Worm (Caenorhabditis elegans): ENCODE data around the gene lin-54.

The lin-54 gene

DNA sequence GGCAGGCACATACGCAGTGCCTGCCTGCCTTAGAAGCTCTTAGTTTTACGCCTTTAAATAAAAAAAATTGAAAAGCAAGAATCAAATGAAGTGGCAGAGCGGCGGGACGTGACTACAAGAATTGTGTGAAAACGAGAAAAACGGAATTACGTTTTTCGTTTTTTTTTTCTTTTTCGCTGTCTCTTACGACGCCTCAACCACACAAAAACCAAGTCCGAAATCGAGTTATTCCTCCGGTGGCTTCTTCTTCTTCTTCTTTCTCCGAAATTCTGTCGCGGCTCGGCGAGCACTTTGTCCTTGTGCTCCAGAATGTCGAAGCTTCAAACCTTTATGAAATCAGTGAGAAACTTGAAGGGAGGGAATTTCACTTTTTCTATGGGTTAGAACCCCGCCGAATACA, 20.2 kb upstream of the lin-54 start:
- TF ChIP-seq ceh-43 (GFP tag; optimal IDR thresholded peaks at IDR 0.05): no peak
- TF ChIP-seq ces-1 (GFP tag; optimal IDR thresholded peaks at IDR 0.05): peak; percentile 64

DNA sequence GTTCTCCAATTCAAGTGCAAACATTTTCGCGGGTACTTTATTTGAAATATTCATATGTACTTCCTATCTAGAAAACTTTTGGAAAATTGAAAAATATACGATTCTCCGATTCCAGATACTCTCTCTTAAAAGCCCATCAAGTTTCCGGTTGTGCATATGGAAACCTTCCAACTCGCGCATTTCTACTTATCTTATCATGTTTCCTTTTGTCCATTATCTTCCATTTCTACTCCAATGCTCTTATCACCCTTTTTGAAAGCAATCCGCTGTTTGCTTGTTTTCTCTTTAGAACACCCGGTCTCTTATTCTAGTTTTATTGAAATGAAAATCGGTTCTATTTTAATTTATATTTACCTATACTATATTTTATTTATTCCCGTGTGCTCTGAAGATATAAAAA, 19.2 kb upstream of the lin-54 start, which contains the start of gene C48D1.5:
Gene C48D1.5 (plus strand): TSS at position 301 of the 400 bp plus-strand sequence.
- TF ChIP-seq lsy-2 (tag; optimal IDR thresholded peaks at IDR 0.05) (no peak), M03D4.4 (tag; optimal IDR thresholded peaks at IDR 0.05) (no peak), mep-1 (tag; optimal IDR thresholded peaks at IDR 0.05) (no peak), ceh-39 (tag; optimal IDR thresholded peaks at IDR 0.05) (no peak), tbx-8 (GFP tag; optimal IDR thresholded peaks at IDR 0.05) (no peak), lin-13 (tag; optimal IDR thresholded peaks at IDR 0.05) (no peak), drap-1 (GFP tag; optimal IDR thresholded peaks at IDR 0.05) (no peak)

DNA sequence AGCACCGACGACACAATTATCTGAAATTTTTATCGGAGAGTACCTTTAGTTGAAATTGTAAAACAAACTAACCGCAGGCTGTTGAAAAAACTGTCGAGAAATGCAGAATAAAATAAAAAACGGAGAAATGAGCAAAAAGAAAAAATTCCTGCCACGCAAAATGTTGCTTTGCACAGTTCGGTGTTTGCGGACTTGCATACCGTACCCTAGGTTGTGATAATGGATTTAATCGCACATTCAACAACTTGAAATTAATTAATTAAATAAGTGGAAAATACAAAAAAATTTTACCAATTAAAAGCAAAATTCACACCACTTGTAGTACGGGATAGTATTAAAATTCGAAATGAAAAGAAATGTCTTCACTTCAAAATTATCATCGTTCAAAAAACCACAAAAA, 9.5 kb upstream of the lin-54 start:
- TF ChIP-seq mep-1 (tag; optimal IDR thresholded peaks at IDR 0.05) (peak; percentile 28), ces-1 (GFP tag; optimal IDR thresholded peaks at IDR 0.05) (peak; percentile 85), ham-2 (GFP tag; optimal IDR thresholded peaks at IDR 0.05) (no peak), nhr-76 (tag; optimal IDR thresholded peaks at IDR 0.05) (no peak), lsy-2 (tag; optimal IDR thresholded peaks at IDR 0.05) (peak; percentile 96)

DNA sequence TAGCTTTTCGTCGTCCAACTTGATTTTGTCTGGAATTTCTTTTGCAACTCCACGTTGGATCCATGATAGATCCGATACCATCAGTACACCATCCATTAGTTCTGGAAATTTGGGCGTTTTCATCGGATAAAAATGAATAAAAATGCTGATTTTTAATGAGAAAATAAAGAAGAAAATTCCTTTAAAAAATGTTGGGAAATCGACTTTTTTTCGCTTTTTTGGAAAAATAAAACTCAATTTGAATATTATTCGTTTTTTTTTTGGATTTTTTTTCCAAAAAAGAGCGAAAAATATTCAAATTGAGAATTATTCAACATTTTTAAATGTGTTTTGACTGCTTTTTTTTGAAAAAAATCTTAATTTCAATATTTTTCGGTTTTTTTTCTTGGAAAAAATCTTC, 4.4 kb upstream of the lin-54 start, which contains the start of gene pwp-1:
Gene pwp-1 (minus strand): TSS at position 101 of the 400 bp plus-strand sequence.
- TF ChIP-seq mep-1 (tag; optimal IDR thresholded peaks at IDR 0.05) (no peak), unc-39 (tag; optimal IDR thresholded peaks at IDR 0.05) (no peak), ces-1 (GFP tag; optimal IDR thresholded peaks at IDR 0.05) (no peak), mls-2 (tag; optimal IDR thresholded peaks at IDR 0.05) (no peak), snpc-4 (tag; optimal IDR thresholded peaks at IDR 0.05) (no peak), lsy-2 (tag; optimal IDR thresholded peaks at IDR 0.05) (no peak), bed-3 (GFP tag; optimal IDR thresholded peaks at IDR 0.05) (no peak), ham-2 (GFP tag; optimal IDR thresholded peaks at IDR 0.05) (no peak), nhr-2 (tag; optimal IDR thresholded peaks at IDR 0.05) (no peak), nhr-76 (tag; optimal IDR thresholded peaks at IDR 0.05) (no peak), flh-1 (GFP tag; optimal IDR thresholded peaks at IDR 0.05) (no peak), pha-4 (tag; optimal IDR thresholded peaks at IDR 0.05) (no peak), ztf-11 (tag; optimal IDR thresholded peaks at IDR 0.05) (no peak), blmp-1 (tag; optimal IDR thresholded peaks at IDR 0.05) (no peak), unc-62 (GFP tag; optimal IDR thresholded peaks at IDR 0.05) (no peak), elt-3 (tag; optimal IDR thresholded peaks at IDR 0.05) (no peak)

DNA sequence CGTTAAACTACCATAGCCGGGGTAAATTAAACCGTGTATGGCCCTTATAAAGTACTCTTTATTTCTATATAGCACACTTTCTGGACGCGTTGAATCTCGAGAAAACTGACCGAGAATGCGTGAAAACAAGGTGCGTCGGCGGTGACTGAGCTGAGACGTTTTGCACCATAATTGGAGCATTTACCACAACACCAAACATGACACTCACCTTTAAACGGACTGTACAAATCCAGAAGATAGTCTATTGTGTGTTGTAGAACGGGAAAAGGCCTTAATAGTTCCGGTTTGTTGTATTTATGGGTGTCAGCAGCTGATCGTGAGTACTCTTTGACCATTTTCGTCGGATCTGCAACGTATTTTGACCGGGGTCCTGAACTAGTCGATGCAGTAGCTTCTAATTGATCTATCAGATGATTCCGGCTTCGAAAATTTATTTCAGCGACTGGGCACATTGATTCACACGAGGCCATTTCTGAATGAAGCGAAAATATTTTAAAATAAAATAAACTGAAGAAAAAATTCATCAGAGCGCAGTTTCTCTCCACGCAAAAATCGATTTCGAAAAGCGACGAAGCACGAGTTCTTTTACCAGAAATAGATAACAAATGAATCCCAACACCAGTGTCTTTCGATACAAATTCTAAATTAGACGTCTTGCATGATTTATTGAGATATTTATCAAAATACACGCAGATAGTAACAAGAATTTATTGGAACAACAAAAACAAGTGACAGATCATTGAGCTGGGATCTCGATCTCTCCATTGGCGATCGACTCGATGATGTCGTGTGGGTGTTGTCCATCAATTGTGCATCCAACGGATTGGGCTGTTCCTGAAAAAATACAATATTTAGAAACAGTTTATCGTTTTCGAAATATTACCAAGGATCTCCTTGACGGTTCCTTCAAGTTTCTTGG, 1.6 kb upstream of the lin-54 start, which contains the start of gene tag-115:
Gene tag-115 (minus strand): TSS at position 472 of the 919 bp plus-strand sequence.
- TF ChIP-seq drap-1 (GFP tag; optimal IDR thresholded peaks at IDR 0.05) (no peak), sptf-1 (tag; optimal IDR thresholded peaks at IDR 0.05) (no peak), ceh-83 (GFP tag; optimal IDR thresholded peaks at IDR 0.05) (peak; percentile 7)

DNA sequence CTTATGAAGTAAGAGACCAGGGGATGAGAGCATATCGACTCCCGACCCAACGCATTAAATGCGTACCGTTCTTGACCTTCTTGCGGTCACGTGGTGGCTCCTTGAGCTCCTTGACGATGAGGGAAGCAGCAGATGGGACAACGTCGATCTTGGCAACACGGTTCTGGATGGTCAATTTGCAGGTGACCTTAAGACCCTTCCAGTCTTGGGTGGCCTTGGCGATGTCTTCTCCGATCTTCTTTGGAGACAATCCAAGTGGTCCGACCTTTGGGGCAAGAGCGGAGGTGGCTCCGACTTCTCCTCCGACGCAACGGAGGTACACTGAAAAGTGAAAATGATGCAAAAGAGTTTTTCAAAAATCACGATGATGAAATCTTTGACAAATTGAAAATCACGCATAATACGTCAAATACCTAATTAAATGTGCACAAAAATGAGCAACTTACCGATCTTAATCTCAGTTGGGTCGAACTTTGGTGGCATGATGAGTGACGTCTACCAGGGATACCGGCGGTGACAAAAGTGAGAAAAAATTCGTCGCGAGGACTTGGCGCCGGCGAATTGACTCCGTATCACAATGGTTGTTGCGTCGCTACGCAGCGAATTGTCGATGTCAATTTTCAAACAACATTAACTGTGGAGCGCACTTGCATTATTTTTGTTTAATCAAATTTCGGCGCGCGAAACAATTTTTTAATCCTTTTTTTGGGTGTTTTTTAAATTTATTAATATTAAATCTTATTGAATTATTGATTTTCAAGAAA, 584 bp upstream of the lin-54 start, which contains the start of gene rpl-12:
Gene rpl-12 (minus strand): TSS at position 574 of the 764 bp plus-strand sequence.
- TF ChIP-seq sptf-1 (tag; optimal IDR thresholded peaks at IDR 0.05): peak; percentile 89
- peak; percentile 67 for TF ChIP-seq ceh-43 (GFP tag; optimal IDR thresholded peaks at IDR 0.05)
- no peak for TF ChIP-seq nhr-2 (tag; optimal IDR thresholded peaks at IDR 0.05)
- peak; percentile 99 for TF ChIP-seq pha-4 (tag; optimal IDR thresholded peaks at IDR 0.05)
- peak; percentile 80 for TF ChIP-seq drap-1 (GFP tag; optimal IDR thresholded peaks at IDR 0.05)
- TF ChIP-seq unc-120 (tag; optimal IDR thresholded peaks at IDR 0.05; ENCODE audit: poor library complexity, severe bottlenecking): peak; percentile 75
- peak; percentile 96 for TF ChIP-seq lin-13 (tag; optimal IDR thresholded peaks at IDR 0.05)
- peak; percentile 74 for TF ChIP-seq M03D4.4 (tag; optimal IDR thresholded peaks at IDR 0.05)
- no peak for TF ChIP-seq snpc-4 (tag; optimal IDR thresholded peaks at IDR 0.05)
- peak; percentile 84 for TF ChIP-seq elt-3 (tag; optimal IDR thresholded peaks at IDR 0.05)
- TF ChIP-seq lsy-2 (tag; optimal IDR thresholded peaks at IDR 0.05): peak; percentile 92
- TF ChIP-seq elt-1 (tag; optimal IDR thresholded peaks at IDR 0.05; ENCODE audit: borderline replicate concordance, insufficient read depth): no peak
- TF ChIP-seq sem-2 (GFP tag; optimal IDR thresholded peaks at IDR 0.05): no peak
- peak; percentile 45 for TF ChIP-seq tbx-8 (GFP tag; optimal IDR thresholded peaks at IDR 0.05)
- peak; percentile 97 for TF ChIP-seq nhr-237 (tag; optimal IDR thresholded peaks at IDR 0.05)
- peak; percentile 71 for TF ChIP-seq hlh-1 (tag; optimal IDR thresholded peaks at IDR 0.05)
- peak; percentile 52 for TF ChIP-seq blmp-1 (tag; optimal IDR thresholded peaks at IDR 0.05)
- TF ChIP-seq mab-5 (tag; optimal IDR thresholded peaks at IDR 0.05): peak; percentile 83
- TF ChIP-seq ham-2 (GFP tag; optimal IDR thresholded peaks at IDR 0.05): peak; percentile 23
- peak; percentile 75 for TF ChIP-seq nhr-12 (tag; optimal IDR thresholded peaks at IDR 0.05)
- TF ChIP-seq cnd-1 (tag; optimal IDR thresholded peaks at IDR 0.05): peak; percentile 84
- peak; percentile 75 for TF ChIP-seq mls-2 (tag; optimal IDR thresholded peaks at IDR 0.05)
- peak; percentile 100 for TF ChIP-seq ces-1 (GFP tag; optimal IDR thresholded peaks at IDR 0.05)
- peak; percentile 75 for TF ChIP-seq ztf-11 (tag; optimal IDR thresholded peaks at IDR 0.05)
- TF ChIP-seq nhr-28 (tag; optimal IDR thresholded peaks at IDR 0.05): no peak
- peak; percentile 67 for TF ChIP-seq ceh-83 (GFP tag; optimal IDR thresholded peaks at IDR 0.05)
- TF ChIP-seq flh-1 (GFP tag; optimal IDR thresholded peaks at IDR 0.05): no peak

Measured in whole organism, mixed stage, embryonic.